Worm (Caenorhabditis elegans): ENCODE results near the gene lgc-37.

DNA sequence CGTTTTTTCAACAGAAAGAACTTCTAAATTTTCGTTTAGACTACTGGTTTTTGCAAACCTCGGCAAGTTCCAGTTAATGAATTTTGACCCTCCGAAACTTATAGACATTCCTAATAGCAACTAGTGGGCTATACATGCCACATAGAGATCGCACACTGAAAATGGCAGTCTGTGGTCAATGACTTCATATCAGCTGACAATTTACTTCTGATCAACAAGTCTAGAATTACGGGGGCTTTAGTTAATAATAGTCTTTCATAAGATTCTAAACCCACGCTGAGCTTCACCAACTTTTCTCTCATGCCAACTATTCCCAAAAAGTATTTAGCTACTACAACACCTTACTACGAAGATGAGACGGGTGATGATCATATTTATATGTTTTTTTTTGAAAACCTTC, 27.6 kb upstream of the lgc-37 start, which contains the start of gene srw-9:
- TF ChIP-seq mel-28 (tag; optimal IDR thresholded peaks at IDR 0.05; ENCODE audit: borderline replicate concordance) (no peak), snpc-1.1 (tag; optimal IDR thresholded peaks at IDR 0.05; ENCODE audit: insufficient read depth) (no peak)

Measured in whole organism, young adult.